Worm (Caenorhabditis elegans): ENCODE results near the gene ZK228.1.

- TF ChIP-seq him-1 (tag; optimal IDR thresholded peaks at IDR 0.05) (no peak), dao-5 (tag; optimal IDR thresholded peaks at IDR 0.05) (no peak), W03F9.2 (tag; optimal IDR thresholded peaks at IDR 0.05) (no peak)
Observed at ce11 chrV:18412887-18413286, 31.3 kb upstream of the ZK228.1 start, which contains the start of gene ZK262.2.
